Worm (Caenorhabditis elegans): ENCODE measurements around the gene C47D12.5.

- TF ChIP-seq pha-4 (tag; optimal IDR thresholded peaks at IDR 0.05) (no peak), nhr-237 (tag; optimal IDR thresholded peaks at IDR 0.05) (no peak), nhr-76 (tag; optimal IDR thresholded peaks at IDR 0.05) (no peak), unc-39 (tag; optimal IDR thresholded peaks at IDR 0.05) (no peak), nhr-12 (tag; optimal IDR thresholded peaks at IDR 0.05) (no peak), unc-62 (GFP tag; optimal IDR thresholded peaks at IDR 0.05) (no peak)
Measured at ce11 chrII:11681136-11681824, 3.8 kb downstream of the C47D12.5 start, which contains the start of the genes sfxn-1.4 and C47D12.4.
